Fruit fly (Drosophila melanogaster): ENCODE data around the gene srw.

The srw gene

dm6 chr3L:4313299-4313698 lies 30.0 kb upstream of the srw start, which contains the start of gene Claspin (continued):
- TF ChIP-seq MESR4 (GFP tag; optimal IDR thresholded peaks at IDR 0.05) (peak; percentile 42), Tbp (GFP tag; optimal IDR thresholded peaks at IDR 0.05) (no peak), gce (GFP tag; IDR thresholded peaks at IDR 0.05) (no peak), Max (GFP tag; optimal IDR thresholded peaks at IDR 0.05) (peak; percentile 19), Side (GFP tag; optimal IDR thresholded peaks at IDR 0.05) (peak; percentile 61), HLH54F (GFP tag; optimal IDR thresholded peaks at IDR 0.05) (peak; percentile 53), CG10147 (GFP tag; optimal IDR thresholded peaks at IDR 0.05) (no peak), Hr51 (GFP tag; optimal IDR thresholded peaks at IDR 0.05) (peak in 1 of 2 experiments; percentile 29), peb (GFP tag; IDR thresholded peaks at IDR 0.05) (no peak), hkb (optimal IDR thresholded peaks at IDR 0.05) (no peak), hkb (GFP tag; IDR thresholded peaks at IDR 0.05) (peak; percentile 20), ems (GFP tag; optimal IDR thresholded peaks at IDR 0.05) (peak; percentile 49), CG17359 (tag; optimal IDR thresholded peaks at IDR 0.05) (peak; percentile 11), CG12219 (GFP tag; optimal IDR thresholded peaks at IDR 0.05) (no peak), knrl (GFP tag; IDR thresholded peaks at IDR 0.05; ENCODE audit: partially characterized antibody) (peak; percentile 29; the same call in 1 of the 3 replicates), Sry-δ (GFP tag; optimal IDR thresholded peaks at IDR 0.05) (peak; percentile 7)

- TF ChIP-seq CG4282 (GFP tag; optimal IDR thresholded peaks at IDR 0.05) (no peak), CG8944 (GFP tag; optimal IDR thresholded peaks at IDR 0.05) (no peak), HLH3B (GFP tag; IDR thresholded peaks at IDR 0.05) (no peak), Mrtf (GFP tag; IDR thresholded peaks at IDR 0.05) (no peak), vvl (GFP tag; IDR thresholded peaks at IDR 0.05) (peak; percentile 34; the same call in 1 of the 2 replicates), Hr78 (GFP tag; optimal IDR thresholded peaks at IDR 0.05) (no peak), sisA (GFP tag; IDR thresholded peaks at IDR 0.05) (peak; percentile 16; the same call in 1 of the 2 replicates), pan (optimal IDR thresholded peaks at IDR 0.05) (no peak), pan (GFP tag; optimal IDR thresholded peaks at IDR 0.05 in 1 of 2, IDR thresholded peaks at IDR 0.05 in 1 of 2) (peak in 1 of 2 experiments; percentile 8), da (GFP tag; optimal IDR thresholded peaks at IDR 0.05) (no peak), Hand (GFP tag; optimal IDR thresholded peaks at IDR 0.05) (no peak), sob (GFP tag; IDR thresholded peaks at IDR 0.05) (no peak), unpg (GFP tag; optimal IDR thresholded peaks at IDR 0.05) (peak; percentile 5), Sox102F (GFP tag; optimal IDR thresholded peaks at IDR 0.05) (peak; percentile 47), Fer2 (tag; optimal IDR thresholded peaks at IDR 0.05) (no peak), ftz-f1 (GFP tag; optimal IDR thresholded peaks at IDR 0.05) (no peak), kah (GFP tag; optimal IDR thresholded peaks at IDR 0.05) (no peak), vnd (GFP tag; IDR thresholded peaks at IDR 0.05; ENCODE audit: partially characterized antibody) (no peak), bowl (GFP tag; IDR thresholded peaks at IDR 0.05) (no peak), CG7987 (GFP tag; optimal IDR thresholded peaks at IDR 0.05) (no peak), CG12942 (GFP tag; optimal IDR thresholded peaks at IDR 0.05) (no peak), CG11504 (tag; optimal IDR thresholded peaks at IDR 0.05) (peak; percentile 30), CG16813 (GFP tag; IDR thresholded peaks at IDR 0.05; ENCODE audit: partially characterized antibody) (no peak), dm (GFP tag; optimal IDR thresholded peaks at IDR 0.05) (no peak), CG17912 (GFP tag; optimal IDR thresholded peaks at IDR 0.05) (no peak), ATbp (GFP tag; optimal IDR thresholded peaks at IDR 0.05) (peak; percentile 21), CG15073 (GFP tag; optimal IDR thresholded peaks at IDR 0.05) (no peak), MESR4 (GFP tag; optimal IDR thresholded peaks at IDR 0.05) (no peak), CG8359 (GFP tag; optimal IDR thresholded peaks at IDR 0.05; ENCODE audit: borderline replicate concordance) (no peak), CG1602 (GFP tag; optimal IDR thresholded peaks at IDR 0.05) (no peak), Hr51 (GFP tag; optimal IDR thresholded peaks at IDR 0.05) (peak in 1 of 2 experiments; percentile 10), odd (GFP tag; optimal IDR thresholded peaks at IDR 0.05) (no peak), ci (GFP tag; IDR thresholded peaks at IDR 0.05) (0 out of 3 replicates have a peak, but pooled peaks have one; percentile 31), org-1 (GFP tag; optimal IDR thresholded peaks at IDR 0.05) (no peak), al (GFP tag; IDR thresholded peaks at IDR 0.05) (no peak), Asciz (GFP tag; optimal IDR thresholded peaks at IDR 0.05) (peak; percentile 23)
Observed at dm6 chr3L:4310604-4311003, 27.3 kb upstream of the srw start.
